Fruit fly (Drosophila melanogaster) whole organism: ENCODE data around the gene hop.

Source experiments
- CG8478 ChIP-seq: fragments of >200 bp; optimal IDR thresholded peaks from 2 replicates; lab custom pipeline; 2018; ENCODE audit warnings: inconsistent platforms
- Dll ChIP-seq: fragments of >200 bp; optimal IDR thresholded peaks from 2 replicates; lab custom pipeline; 2017
- EcR ChIP-seq, 2 experiments: fragments of >200 bp; optimal IDR thresholded peaks; 2 replicates each; lab custom pipeline; 2017; ENCODE audit warnings: missing biosample characterization in 2 of 2, missing genetic modification characterization in 2 of 2, missing genetic modification reagents in 2 of 2
- pan ChIP-seq: fragments of >200 bp; optimal IDR thresholded peaks from 2 replicates; lab custom pipeline; 2017
- psq ChIP-seq: fragments of >200 bp; optimal IDR thresholded peaks from 2 replicates; lab custom pipeline; 2017
- usp ChIP-seq: fragments of >200 bp; optimal IDR thresholded peaks from 2 replicates; lab custom pipeline; 2017; ENCODE audit warnings: missing biosample characterization, missing genetic modification characterization, mixed read lengths

hop gene

DNA sequence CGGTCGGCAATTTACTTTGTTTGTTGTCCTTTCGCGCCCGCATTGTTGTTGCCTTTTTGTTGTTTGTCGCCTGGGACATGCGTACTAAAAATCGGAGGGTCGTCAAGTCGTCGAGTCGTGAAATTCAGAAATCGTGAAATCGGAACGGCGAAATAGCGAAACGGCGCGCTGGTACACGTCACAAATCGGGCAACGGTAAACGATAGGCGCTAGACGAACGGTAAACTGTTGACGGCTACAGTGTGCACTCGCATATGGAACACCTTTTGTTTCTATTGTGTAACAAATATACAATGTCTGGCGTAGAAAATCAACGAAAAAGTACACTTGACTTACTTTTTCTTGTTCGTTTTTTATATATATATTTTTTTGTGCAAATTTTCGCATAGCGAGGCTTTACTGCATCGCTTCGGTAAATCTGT lies 16.1 kb upstream of the hop start:
- no peak for TF ChIP-seq Dll (lab: Kevin White, UChicago)
- TF ChIP-seq CG8478 (lab: Kevin White, UChicago), result no peak
- TF ChIP-seq psq (lab: Kevin White, UChicago), result no peak
- TF ChIP-seq EcR (GFP tag; optimal IDR thresholded peaks at IDR 0.05; lab: Kevin White, UChicago), result no peak
- TF ChIP-seq pan (lab: Kevin White, UChicago), result no peak
- no peak for TF ChIP-seq usp (GFP tag; lab: Kevin White, UChicago)

DNA sequence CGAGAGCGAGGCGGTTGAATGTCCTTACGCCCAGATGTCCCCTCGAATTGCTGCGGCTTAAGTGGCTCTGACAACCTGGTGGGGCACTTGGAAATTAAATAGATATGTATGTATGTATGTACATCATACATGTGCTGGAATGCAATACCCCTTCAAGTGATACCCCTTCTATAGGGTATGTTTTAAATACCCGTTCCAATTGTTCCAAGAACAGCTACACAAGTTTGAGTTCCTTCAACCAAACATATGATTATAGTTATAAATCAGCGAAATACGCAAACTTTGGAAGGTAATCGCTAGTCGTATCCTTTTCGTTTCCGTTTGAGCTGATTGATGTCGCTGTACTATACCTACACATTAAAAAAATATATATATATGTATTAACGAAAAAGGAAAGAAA lies 15.6 kb upstream of the hop start:
- TF ChIP-seq EcR (GFP tag; optimal IDR thresholded peaks at IDR 0.05; lab: Kevin White, UChicago) (no peak), CG8478 (lab: Kevin White, UChicago) (no peak), Dll (lab: Kevin White, UChicago) (no peak), psq (lab: Kevin White, UChicago) (no peak), usp (GFP tag; lab: Kevin White, UChicago) (no peak), pan (lab: Kevin White, UChicago) (no peak)

DNA sequence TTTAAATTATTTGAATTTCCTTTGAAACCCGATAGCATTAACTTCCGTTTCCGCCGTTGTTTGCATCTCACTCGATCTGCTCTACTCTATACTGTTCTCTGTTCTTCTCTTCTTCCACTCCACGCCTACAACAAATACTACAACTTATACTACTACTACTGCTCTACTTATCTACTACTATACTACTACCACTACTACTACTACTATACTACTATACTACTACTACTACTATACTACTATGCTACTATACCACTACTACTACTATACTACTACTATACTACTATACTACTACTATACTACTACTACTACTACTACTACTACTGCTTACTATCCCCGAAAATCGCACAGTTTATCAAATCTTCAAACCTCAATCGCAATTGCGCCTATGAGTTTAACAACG lies 14.7 kb upstream of the hop start:
- TF ChIP-seq EcR (GFP tag; optimal IDR thresholded peaks at IDR 0.05; lab: Kevin White, UChicago) (no peak), Dll (lab: Kevin White, UChicago) (no peak), usp (GFP tag; lab: Kevin White, UChicago) (no peak), psq (lab: Kevin White, UChicago) (no peak), CG8478 (lab: Kevin White, UChicago) (no peak), pan (lab: Kevin White, UChicago) (no peak)

DNA sequence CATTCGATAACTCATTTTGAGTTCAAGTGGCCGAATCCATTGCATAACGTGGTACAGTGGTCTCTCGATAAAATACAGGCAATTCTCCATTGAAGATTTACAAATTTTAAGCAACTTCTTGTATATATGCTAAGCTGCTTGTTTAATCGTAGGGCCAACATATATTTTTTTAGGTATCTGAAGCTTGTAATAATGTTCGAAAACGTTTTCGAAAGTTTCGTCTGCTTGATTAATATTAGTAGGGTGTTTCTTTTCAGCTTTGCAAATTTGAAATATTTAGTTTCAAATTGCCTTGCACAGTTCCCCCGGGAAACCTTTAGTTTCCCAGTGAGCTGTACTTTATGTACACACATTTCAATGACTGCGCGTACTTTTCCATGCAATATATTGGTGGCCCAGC lies 11.8 kb upstream of the hop start:
- TF ChIP-seq EcR (GFP tag; optimal IDR thresholded peaks at IDR 0.05; lab: Kevin White, UChicago) (no peak), pan (lab: Kevin White, UChicago) (no peak), CG8478 (lab: Kevin White, UChicago) (no peak), Dll (lab: Kevin White, UChicago) (no peak), psq (lab: Kevin White, UChicago) (no peak), usp (GFP tag; lab: Kevin White, UChicago) (no peak)

DNA sequence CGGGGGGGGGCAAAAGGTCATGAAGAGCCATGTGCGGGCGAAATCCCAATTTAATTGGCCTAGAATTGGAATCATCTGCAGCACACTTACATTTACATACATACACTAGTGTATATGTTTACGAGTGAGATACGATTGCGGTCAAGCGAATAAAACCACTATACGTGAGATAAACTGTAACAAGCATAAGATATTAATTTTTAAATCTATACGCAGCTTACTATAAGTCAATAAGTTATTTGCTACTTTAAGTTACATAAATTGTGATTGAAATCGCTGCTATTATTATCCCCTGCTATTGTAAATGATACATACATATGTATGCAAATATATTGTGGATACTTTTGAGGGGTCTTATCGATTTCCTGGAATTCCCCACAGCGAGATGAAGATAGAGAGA lies 11.2 kb upstream of the hop start:
- TF ChIP-seq psq (lab: Kevin White, UChicago), result no peak
- TF ChIP-seq pan (lab: Kevin White, UChicago), result no peak
- TF ChIP-seq EcR (GFP tag; optimal IDR thresholded peaks at IDR 0.05; lab: Kevin White, UChicago), result no peak
- no peak for TF ChIP-seq usp (GFP tag; lab: Kevin White, UChicago)
- no peak for TF ChIP-seq CG8478 (lab: Kevin White, UChicago)
- no peak for TF ChIP-seq Dll (lab: Kevin White, UChicago)

DNA sequence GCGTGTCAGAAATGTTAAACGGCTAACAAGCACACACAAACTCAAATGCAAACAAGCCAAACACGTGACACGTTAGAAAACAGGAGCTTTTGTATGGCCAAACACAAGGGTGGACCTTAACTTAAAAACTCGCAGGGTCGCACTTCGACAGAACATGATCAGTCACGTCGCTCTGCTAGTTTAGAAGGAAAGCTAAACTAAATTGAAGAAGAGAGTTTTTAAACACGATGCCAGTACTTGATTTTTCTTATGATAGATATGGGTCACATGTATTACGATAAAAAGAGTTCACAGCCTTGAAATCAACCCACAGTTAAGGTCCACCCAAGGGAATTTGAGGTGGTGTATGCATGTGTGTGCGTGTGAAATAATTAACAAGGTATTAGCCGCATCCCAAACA lies 10.5 kb upstream of the hop start:
- TF ChIP-seq usp (GFP tag; lab: Kevin White, UChicago) (no peak), CG8478 (lab: Kevin White, UChicago) (no peak), Dll (lab: Kevin White, UChicago) (no peak), pan (lab: Kevin White, UChicago) (no peak), EcR (GFP tag; optimal IDR thresholded peaks at IDR 0.05; lab: Kevin White, UChicago) (no peak), psq (lab: Kevin White, UChicago) (no peak)

DNA sequence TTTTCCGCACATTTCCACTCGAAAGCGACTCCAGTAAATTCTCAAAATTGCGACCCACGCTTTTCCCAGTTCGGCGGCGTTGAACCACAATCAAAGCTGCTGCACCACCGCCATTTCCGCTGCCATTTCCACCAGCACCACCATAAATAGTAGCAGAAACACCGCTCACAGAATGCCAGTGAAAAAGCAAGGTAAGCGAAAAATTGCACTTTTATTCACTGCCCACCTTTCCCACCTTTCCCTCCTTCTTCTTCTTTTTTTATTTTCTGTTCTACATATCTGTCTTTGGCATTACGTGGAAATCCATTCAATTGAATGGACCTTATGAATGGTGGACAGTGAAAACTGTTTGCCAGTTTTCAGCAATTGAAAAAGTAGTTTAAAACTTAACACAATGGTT lies 6.4 kb upstream of the hop start:
- TF ChIP-seq EcR (GFP tag; optimal IDR thresholded peaks at IDR 0.05; lab: Kevin White, UChicago) (no peak), Dll (lab: Kevin White, UChicago) (no peak), usp (GFP tag; lab: Kevin White, UChicago) (no peak), CG8478 (lab: Kevin White, UChicago) (no peak), psq (lab: Kevin White, UChicago) (no peak), pan (lab: Kevin White, UChicago) (no peak)

DNA sequence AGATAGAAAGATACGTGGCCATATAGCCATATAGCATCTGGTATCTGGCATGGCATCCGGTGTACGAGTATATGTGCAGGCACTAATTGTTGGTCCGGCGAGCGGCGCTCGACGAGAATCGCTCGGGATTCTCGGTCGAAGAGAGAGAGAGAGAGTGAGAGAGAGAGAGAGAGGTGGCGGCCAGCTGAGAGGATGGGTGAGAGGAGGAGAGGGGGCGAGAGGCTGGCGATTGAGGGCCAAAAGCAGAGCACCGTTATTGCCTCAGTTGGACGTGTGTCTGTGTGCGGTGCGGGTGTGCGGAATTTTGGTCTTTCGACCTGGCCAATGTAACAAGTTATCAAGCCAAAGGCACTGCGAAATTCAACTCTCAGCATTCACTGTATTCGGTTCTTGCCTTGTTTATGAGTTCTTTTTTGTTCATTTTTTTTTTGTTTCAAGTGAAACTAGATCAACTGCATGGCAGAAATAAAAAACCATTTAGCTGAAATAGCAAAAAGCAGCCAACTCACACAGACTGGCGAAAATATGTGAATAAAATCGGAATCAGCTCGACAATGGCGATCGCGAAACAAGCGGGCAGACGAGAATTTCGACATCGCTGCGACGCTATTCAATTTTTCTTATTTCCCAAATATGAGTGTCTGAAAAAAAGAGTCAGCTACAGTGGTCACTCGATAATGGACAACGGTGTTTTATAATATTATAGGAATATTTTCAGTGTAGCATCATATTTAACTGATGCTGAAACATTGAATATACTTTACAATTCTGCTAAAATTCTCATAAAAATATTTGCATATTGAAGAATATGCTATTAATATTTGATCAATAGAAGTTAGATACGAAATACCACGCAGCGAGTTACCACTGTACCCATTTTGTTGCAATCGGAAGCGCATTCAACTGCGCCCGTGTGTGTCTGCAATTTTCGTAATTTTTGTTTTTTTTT lies 5.1 kb upstream of the hop start:
- TF ChIP-seq Dll (lab: Kevin White, UChicago) (peak; percentile 69), psq (lab: Kevin White, UChicago) (no peak), CG8478 (lab: Kevin White, UChicago) (no peak), EcR (GFP tag; optimal IDR thresholded peaks at IDR 0.05; lab: Kevin White, UChicago) (no peak), pan (lab: Kevin White, UChicago) (no peak)

DNA sequence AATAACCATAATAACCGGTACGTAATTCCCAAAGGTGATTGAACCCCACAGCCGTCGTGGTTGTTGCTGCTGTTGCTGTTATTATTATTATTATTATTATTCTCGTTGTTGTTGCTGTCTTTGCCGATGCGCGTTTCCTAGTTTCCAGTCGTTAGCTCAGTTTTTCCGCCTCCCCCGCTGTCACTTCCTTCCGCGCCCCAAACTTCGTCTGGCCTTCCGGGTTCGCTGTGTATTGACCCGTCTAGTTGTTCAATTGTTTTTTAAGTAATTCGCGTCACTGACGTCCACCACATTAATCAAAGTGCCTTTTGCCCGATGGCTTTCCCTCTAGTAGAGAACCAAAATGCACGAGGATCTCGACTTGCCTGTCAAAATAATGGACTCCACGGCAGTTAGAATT lies 3.7 kb upstream of the hop start:
- no peak for TF ChIP-seq EcR (GFP tag; optimal IDR thresholded peaks at IDR 0.05; lab: Kevin White, UChicago)

DNA sequence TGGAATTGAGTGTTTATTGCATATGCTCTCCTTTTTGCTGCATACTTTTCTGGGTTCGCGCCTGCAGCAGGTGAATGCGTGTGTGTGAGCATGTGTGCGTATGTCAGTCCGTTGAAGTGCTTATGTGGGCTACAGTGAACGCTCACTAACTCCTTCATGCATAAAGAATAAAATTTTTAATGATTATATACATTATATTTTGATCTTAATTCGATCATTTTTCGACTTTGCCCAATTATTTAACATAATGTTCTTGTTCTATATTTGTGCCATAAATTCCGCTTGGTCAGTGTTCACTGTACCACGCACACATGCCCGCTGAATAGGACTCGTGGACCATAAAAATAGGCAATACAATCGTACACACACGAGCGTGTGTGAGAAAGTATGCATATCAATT lies 2.9 kb upstream of the hop start:
- TF ChIP-seq pan (lab: Kevin White, UChicago) (no peak), Dll (lab: Kevin White, UChicago) (no peak), psq (lab: Kevin White, UChicago) (no peak), CG8478 (lab: Kevin White, UChicago) (no peak), usp (GFP tag; lab: Kevin White, UChicago) (no peak), EcR (GFP tag; optimal IDR thresholded peaks at IDR 0.05; lab: Kevin White, UChicago) (no peak)

DNA sequence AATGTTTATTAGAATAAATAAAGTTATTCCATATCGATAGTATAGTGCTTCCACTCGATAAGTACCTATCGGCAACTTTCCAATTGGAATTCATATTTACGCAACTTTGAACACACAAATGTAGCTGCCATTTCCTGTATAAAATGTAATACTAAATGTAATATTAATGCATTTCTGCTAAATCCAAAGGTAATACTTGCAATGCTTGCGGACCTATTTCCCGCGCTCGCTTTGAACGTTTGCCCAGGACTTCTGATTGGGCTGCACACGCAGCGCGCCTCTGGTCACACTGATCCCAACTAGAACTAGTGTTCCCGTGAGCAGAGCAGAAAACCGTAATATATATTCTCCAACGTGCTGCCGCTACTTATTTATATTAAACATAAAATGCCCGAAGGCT lies 1.5 kb upstream of the hop start, which contains the start of gene dlg1:
dlg1 (plus strand) TSS at position 292 of the 400 bp plus-strand sequence.
- no peak for TF ChIP-seq EcR (GFP tag; optimal IDR thresholded peaks at IDR 0.05; lab: Kevin White, UChicago)
- TF ChIP-seq CG8478 (lab: Kevin White, UChicago), result no peak
- TF ChIP-seq pan (lab: Kevin White, UChicago), result no peak
- no peak for TF ChIP-seq usp (GFP tag; lab: Kevin White, UChicago)
- no peak for TF ChIP-seq psq (lab: Kevin White, UChicago)
- no peak for TF ChIP-seq Dll (lab: Kevin White, UChicago)
